Fruit fly (Drosophila melanogaster): ENCODE results near the gene CG3632.

dm6 chrX:16335107-16335642 is 38.7 kb downstream of the CG3632 start:
- TF ChIP-seq CTCF (optimal IDR thresholded peaks at IDR 0.05) (no peak), CG8478 (optimal IDR thresholded peaks at IDR 0.05) (no peak)

Data from S2 (cell line).